Fruit fly (Drosophila melanogaster) S2 (cell line): Measurements from ENCODE around the gene CG9759.

Experiments
- CG8478 ChIP-seq: fragments of >200 bp; optimal IDR thresholded peaks from 2 replicates; lab custom pipeline; 2018
- CTCF ChIP-seq, 2 experiments: fragments of >200 bp; optimal IDR thresholded peaks; 2 replicates each; lab custom pipeline; 2018

- TF ChIP-seq CTCF (optimal IDR thresholded peaks at IDR 0.05; lab: Kevin White, UChicago) (no peak), CG8478 (lab: Kevin White, UChicago) (no peak)
Measured at dm6 chr3R:13609146-13609545, at the start of gene CG9759.
